Fruit fly (Drosophila melanogaster): ENCODE measurements around the gene tko.

DNA sequence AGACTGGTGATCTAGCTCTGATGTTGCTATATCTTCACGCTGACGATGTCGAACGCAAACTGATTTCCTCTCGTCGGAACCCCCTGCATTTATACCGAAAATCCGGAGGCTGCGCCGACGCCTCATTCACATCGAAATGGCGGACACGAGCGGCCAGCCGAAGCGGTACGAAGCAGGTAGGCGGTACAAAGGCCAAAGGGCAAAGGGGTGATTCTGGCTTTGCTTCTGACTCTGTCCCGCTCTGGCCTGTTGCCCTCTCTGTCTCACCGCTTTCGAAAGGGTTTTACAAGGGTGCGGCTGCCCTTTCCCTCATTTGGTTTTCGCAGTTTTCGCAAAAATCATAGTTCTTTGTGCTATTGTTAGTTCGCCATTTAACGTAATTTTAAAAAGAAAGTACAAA lies 14.9 kb downstream of the tko start, which contains the start of gene gt:
- TF ChIP-seq jim (GFP tag; optimal IDR thresholded peaks at IDR 0.05) (no peak), psq (GFP tag; optimal IDR thresholded peaks at IDR 0.05) (no peak), N (GFP tag; optimal IDR thresholded peaks at IDR 0.05) (no peak), CrebA (GFP tag; optimal IDR thresholded peaks at IDR 0.05; ENCODE audit: borderline replicate concordance) (no peak), pan (optimal IDR thresholded peaks at IDR 0.05) (no peak), br (GFP tag; optimal IDR thresholded peaks at IDR 0.05) (no peak), OdsH (GFP tag; optimal IDR thresholded peaks at IDR 0.05) (no peak), h (GFP tag; optimal IDR thresholded peaks at IDR 0.05) (no peak), sage (GFP tag; optimal IDR thresholded peaks at IDR 0.05) (no peak), dmrt93B (GFP tag; optimal IDR thresholded peaks at IDR 0.05) (no peak), Rel (GFP tag; optimal IDR thresholded peaks at IDR 0.05) (no peak), Rel (tag; optimal IDR thresholded peaks at IDR 0.05) (no peak), usp (GFP tag; optimal IDR thresholded peaks at IDR 0.05) (no peak)

Measured in whole organism, wandering third instar larva.